Worm (Caenorhabditis elegans) whole organism, L1 larva: ENCODE results near the gene nta-1.

ENCODE experiments used
- blmp-1 ChIP-seq: fragments of 150-350 bp; optimal IDR thresholded peaks from 2 replicates; lab custom pipeline; 2014; ENCODE audit warnings: missing biosample characterization, missing genetic modification characterization
- nhr-77 ChIP-seq: fragments of 150-350 bp; optimal IDR thresholded peaks from 2 replicates; lab custom pipeline; 2014; ENCODE audit warnings: missing biosample characterization, missing genetic modification characterization
- unc-62 ChIP-seq: fragments of 150-350 bp; optimal IDR thresholded peaks from 2 replicates; lab custom pipeline; 2014; ENCODE audit warnings: missing biosample characterization, missing genetic modification reagents, missing genetic modification characterization

DNA sequence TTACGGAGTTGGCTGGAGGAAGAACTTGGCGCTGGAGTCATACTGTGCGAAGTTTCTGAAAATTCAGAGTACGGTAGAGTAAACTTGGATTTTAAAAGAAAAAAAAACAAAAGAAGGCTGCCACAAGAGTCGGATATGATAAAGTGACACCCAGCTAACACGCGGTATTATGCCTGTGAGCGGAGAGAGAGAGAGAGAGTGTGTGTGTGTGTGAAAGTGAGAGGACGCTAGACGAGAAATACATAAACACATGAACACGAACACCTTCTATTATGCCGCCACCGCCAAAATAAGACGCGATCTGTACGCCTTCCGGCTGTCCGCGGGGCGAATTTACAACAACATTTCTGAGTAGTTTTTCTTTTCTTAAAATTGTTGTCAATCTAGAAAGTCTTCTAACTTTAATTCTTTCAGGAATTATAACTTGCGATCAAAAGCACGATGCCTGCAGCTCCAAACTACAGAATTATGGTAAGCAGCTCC is 6.7 kb downstream of the nta-1 start, which contains the start of gene F12E12.6:
- TF ChIP-seq nhr-77 (tag; lab: Kevin White, UChicago) (no peak), unc-62 (no peak), blmp-1 (tag; lab: Kevin White, UChicago) (no peak)
